Fruit fly (Drosophila melanogaster) whole organism, embryonic: ENCODE results near the gene CG31636.

ENCODE experiments used
- Awh ChIP-seq: fragments of 200-800 bp; sonication (Bioruptor generic); IDR thresholded peaks from 2 replicates; pipeline ENCODE4, ENCODE4 v1.3.6; 2022; ENCODE audit warnings: missing biosample characterization, missing genetic modification characterization
- Bteb2 ChIP-seq: fragments of 200-800 bp; sonication (Bioruptor generic); optimal IDR thresholded peaks from 2 replicates; lab custom pipeline; 2016; ENCODE audit warnings: missing biosample characterization, missing genetic modification characterization
- CG11723 ChIP-seq: fragments of 200-800 bp; sonication (Bioruptor generic); optimal IDR thresholded peaks from 2 replicates; lab custom pipeline; 2017; ENCODE audit warnings: missing biosample characterization, mild to moderate bottlenecking, missing genetic modification characterization
- CG12071 ChIP-seq: fragments of 200-800 bp; sonication (Bioruptor generic); optimal IDR thresholded peaks from 3 replicates; lab custom pipeline; 2018; ENCODE audit warnings: missing biosample characterization, mild to moderate bottlenecking, missing genetic modification characterization
- CG12744 ChIP-seq: fragments of 200-800 bp; sonication (Bioruptor generic); optimal IDR thresholded peaks from 2 replicates; lab custom pipeline; 2016; ENCODE audit warnings: missing biosample characterization, missing genetic modification characterization
- CG12769 ChIP-seq: fragments of 200-800 bp; sonication (Bioruptor generic); optimal IDR thresholded peaks from 2 replicates; lab custom pipeline; 2019; ENCODE audit warnings: missing biosample characterization, mild to moderate bottlenecking, missing genetic modification characterization, moderate library complexity
- CG13775 ChIP-seq: fragments of 200-800 bp; sonication (Bioruptor generic); optimal IDR thresholded peaks from 3 replicates; lab custom pipeline; 2017; ENCODE audit warnings: missing biosample characterization, mild to moderate bottlenecking, missing genetic modification characterization
- CG14860 ChIP-seq: fragments of 200-800 bp; sonication (Bioruptor generic); IDR thresholded peaks from 3 replicates; pipeline ENCODE4 v1.3.6; 2022; ENCODE audit warnings: missing biosample characterization, missing genetic modification characterization; ENCODE audit not compliant: partially characterized antibody
- CG15073 ChIP-seq: fragments of 200-800 bp; sonication (Bioruptor generic); optimal IDR thresholded peaks from 2 replicates; lab custom pipeline; 2016; ENCODE audit warnings: missing biosample characterization, missing genetic modification characterization
- CG16863 ChIP-seq: fragments of 200-800 bp; sonication (Bioruptor generic); optimal IDR thresholded peaks from 3 replicates; lab custom pipeline; 2016; ENCODE audit warnings: missing biosample characterization, missing genetic modification characterization
- CG18476 ChIP-seq: fragments of 200-800 bp; sonication (Bioruptor generic); optimal IDR thresholded peaks from 2 replicates; lab custom pipeline; 2016; ENCODE audit warnings: missing biosample characterization, mild to moderate bottlenecking, missing genetic modification characterization
- CG34224 ChIP-seq: fragments of 200-800 bp; sonication (Bioruptor generic); IDR thresholded peaks from 3 replicates; pipeline ENCODE4 v1.3.6; 2022; ENCODE audit warnings: missing biosample characterization, missing genetic modification characterization; ENCODE audit not compliant: partially characterized antibody
- CG34422 ChIP-seq: fragments of 200-800 bp; sonication (Bioruptor generic); IDR thresholded peaks from 3 replicates; pipeline ENCODE4 v1.3.6; 2022; ENCODE audit warnings: missing biosample characterization, missing genetic modification characterization
- CG3838 ChIP-seq: fragments of 200-800 bp; sonication (Bioruptor generic); optimal IDR thresholded peaks from 3 replicates; lab custom pipeline; 2016; ENCODE audit warnings: missing biosample characterization, missing genetic modification characterization
- CG4820 ChIP-seq: fragments of 200-800 bp; sonication (Bioruptor generic); optimal IDR thresholded peaks from 3 replicates; lab custom pipeline; 2016; ENCODE audit warnings: missing biosample characterization, missing genetic modification characterization
- CG5953 ChIP-seq: fragments of 200-800 bp; sonication (Bioruptor generic); IDR thresholded peaks from 2 replicates; pipeline ENCODE4 v1.3.6; 2022; ENCODE audit warnings: missing biosample characterization, missing genetic modification characterization
- CG6175 ChIP-seq: fragments of 200-800 bp; sonication (Bioruptor generic); IDR thresholded peaks from 3 replicates; pipeline ENCODE4 v1.3.6; 2022; ENCODE audit warnings: missing biosample characterization, missing genetic modification characterization
- CG7745 ChIP-seq: fragments of 200-800 bp; sonication (Bioruptor generic); optimal IDR thresholded peaks from 2 replicates; lab custom pipeline; 2018; ENCODE audit warnings: missing biosample characterization, mild to moderate bottlenecking, missing genetic modification characterization, moderate library complexity
- E2f2 ChIP-seq: fragments of 200-800 bp; sonication (Bioruptor generic); IDR thresholded peaks from 2 replicates; pipeline ENCODE4 v1.3.6; 2022; ENCODE audit warnings: missing biosample characterization, missing genetic modification characterization
- Fer3 ChIP-seq: fragments of 200-800 bp; sonication (Bioruptor generic); optimal IDR thresholded peaks from 2 replicates; lab custom pipeline; 2018; ENCODE audit warnings: missing biosample characterization, mild to moderate bottlenecking, missing genetic modification characterization, moderate library complexity
- HLH3B ChIP-seq: fragments of 200-800 bp; sonication (Bioruptor generic); IDR thresholded peaks from 2 replicates; pipeline ENCODE4 v1.3.6; 2022; ENCODE audit warnings: missing biosample characterization, missing genetic modification characterization
- HmgZ ChIP-seq: fragments of 200-800 bp; sonication (Bioruptor generic); optimal IDR thresholded peaks from 2 replicates; lab custom pipeline; 2018; ENCODE audit warnings: missing biosample characterization, mild to moderate bottlenecking, missing genetic modification characterization
- Lpt ChIP-seq: fragments of >200 bp; optimal IDR thresholded peaks from 2 replicates; lab custom pipeline; 2018; ENCODE audit warnings: missing biosample characterization, missing genetic modification characterization
- MTF-1 ChIP-seq: fragments of 200-800 bp; sonication (Bioruptor generic); optimal IDR thresholded peaks from 2 replicates; lab custom pipeline; 2018; ENCODE audit warnings: missing biosample characterization, mild to moderate bottlenecking, missing genetic modification characterization, borderline replicate concordance
- Six4 ChIP-seq: fragments of 200-800 bp; sonication (Bioruptor generic); optimal IDR thresholded peaks from 2 replicates; lab custom pipeline; 2016; ENCODE audit warnings: missing biosample characterization, missing genetic modification characterization
- Sox100B ChIP-seq: fragments of 200-800 bp; sonication (Bioruptor generic); optimal IDR thresholded peaks from 3 replicates; lab custom pipeline; 2018; ENCODE audit warnings: missing biosample characterization, mild to moderate bottlenecking, missing genetic modification characterization
- Ssrp ChIP-seq: fragments of 200-800 bp; sonication (Bioruptor generic); optimal IDR thresholded peaks from 2 replicates; lab custom pipeline; 2018; ENCODE audit warnings: missing biosample characterization, mild to moderate bottlenecking, missing genetic modification characterization, moderate library complexity
- emc ChIP-seq: fragments of 200-800 bp; sonication (Bioruptor generic); optimal IDR thresholded peaks from 2 replicates; lab custom pipeline; 2016; ENCODE audit warnings: missing biosample characterization, missing genetic modification characterization
- ftz-f1 ChIP-seq: fragments of 200-800 bp; sonication (Bioruptor generic); optimal IDR thresholded peaks from 2 replicates; lab custom pipeline; 2016; ENCODE audit warnings: missing biosample characterization, missing genetic modification characterization
- gt ChIP-seq: fragments of 200-800 bp; sonication (Bioruptor generic); IDR thresholded peaks from 2 replicates; pipeline ENCODE4 v1.3.6; 2022; ENCODE audit warnings: missing biosample characterization, missing genetic modification characterization
- hbn ChIP-seq: fragments of 200-800 bp; sonication (Bioruptor generic); IDR thresholded peaks from 2 replicates; pipeline ENCODE4 v1.3.6; 2022; ENCODE audit warnings: missing biosample characterization, missing genetic modification characterization; ENCODE audit not compliant: partially characterized antibody
- hkb ChIP-seq, 2 experiments: fragments of 200-800 bp in 1 of 2; fragments of >200 bp in 1 of 2; sonication (Bioruptor generic) in 1 of 2; IDR thresholded peaks in 1 of 2; optimal IDR thresholded peaks in 1 of 2; 2 replicates each; pipeline versions ENCODE4 v1.3.6 to Lab custom; 2017 to 2022; ENCODE audit warnings: missing biosample characterization in 1 of 2, missing genetic modification characterization in 1 of 2
- lola ChIP-seq, 3 experiments: fragments of >200 bp in 2 of 3; fragments of 200-800 bp in 1 of 3; sonication (Bioruptor generic) in 1 of 3; optimal IDR thresholded peaks; 2 replicates each; lab custom pipeline; 2017 to 2019; ENCODE audit warnings: missing biosample characterization in 3 of 3, missing genetic modification characterization in 3 of 3, mild to moderate bottlenecking in 1 of 3, moderate library complexity in 1 of 3
- pros ChIP-seq: fragments of 200-800 bp; sonication (Bioruptor generic); optimal IDR thresholded peaks from 3 replicates; lab custom pipeline; 2019; ENCODE audit warnings: missing biosample characterization, mild to moderate bottlenecking, missing genetic modification characterization, moderate library complexity
- seq ChIP-seq: fragments of 200-800 bp; sonication (Bioruptor generic); IDR thresholded peaks from 2 replicates; pipeline ENCODE4 v1.3.6; 2022; ENCODE audit warnings: missing biosample characterization, missing genetic modification characterization
- shn ChIP-seq: fragments of 200-800 bp; sonication (Bioruptor generic); optimal IDR thresholded peaks from 3 replicates; lab custom pipeline; 2016; ENCODE audit warnings: missing biosample characterization, missing genetic modification characterization
- sima ChIP-seq: fragments of 200-800 bp; sonication (Bioruptor generic); optimal IDR thresholded peaks from 2 replicates; lab custom pipeline; 2016; ENCODE audit warnings: missing biosample characterization, missing genetic modification characterization
- sisA ChIP-seq: fragments of 200-800 bp; sonication (Bioruptor generic); IDR thresholded peaks from 2 replicates; pipeline ENCODE4 v1.3.6; 2022; ENCODE audit warnings: missing biosample characterization, missing genetic modification characterization
- slou ChIP-seq: fragments of 200-800 bp; sonication (Bioruptor generic); optimal IDR thresholded peaks from 3 replicates; lab custom pipeline; 2016; ENCODE audit warnings: missing biosample characterization, missing genetic modification characterization
- stwl ChIP-seq: fragments of 200-800 bp; sonication (Bioruptor generic); optimal IDR thresholded peaks from 3 replicates; lab custom pipeline; 2018; ENCODE audit warnings: missing biosample characterization, mild to moderate bottlenecking, missing genetic modification characterization, moderate library complexity
- toy ChIP-seq: fragments of 200-800 bp; sonication (Bioruptor generic); IDR thresholded peaks from 2 replicates; pipeline ENCODE4 v1.3.6; 2022; ENCODE audit warnings: missing biosample characterization, missing genetic modification characterization
- trem ChIP-seq: fragments of 200-800 bp; optimal IDR thresholded peaks from 3 replicates; lab custom pipeline; 2019; ENCODE audit warnings: missing biosample characterization, mild to moderate bottlenecking, missing genetic modification characterization, moderate library complexity
- trh ChIP-seq: fragments of 200-800 bp; sonication (Bioruptor generic); optimal IDR thresholded peaks from 2 replicates; lab custom pipeline; 2016; ENCODE audit warnings: missing biosample characterization, missing genetic modification characterization
- tx ChIP-seq: fragments of 200-800 bp; sonication (Bioruptor generic); optimal IDR thresholded peaks from 2 replicates; lab custom pipeline; 2016; ENCODE audit warnings: missing biosample characterization, missing genetic modification characterization
- unc-4 ChIP-seq: fragments of 200-800 bp; sonication (Bioruptor generic); IDR thresholded peaks from 2 replicates; pipeline ENCODE4 v1.3.6; 2022; ENCODE audit warnings: missing biosample characterization, missing genetic modification characterization; ENCODE audit not compliant: partially characterized antibody
- unpg ChIP-seq: fragments of 200-800 bp; sonication (Bioruptor generic); optimal IDR thresholded peaks from 3 replicates; lab custom pipeline; 2018; ENCODE audit warnings: missing biosample characterization, mild to moderate bottlenecking, missing genetic modification characterization, moderate library complexity
- usp ChIP-seq: fragments of >200 bp; optimal IDR thresholded peaks from 2 replicates; lab custom pipeline; 2017; ENCODE audit warnings: missing biosample characterization, missing genetic modification characterization
- vfl ChIP-seq: fragments of 200-800 bp; sonication (Bioruptor generic); optimal IDR thresholded peaks from 2 replicates; lab custom pipeline; 2016; ENCODE audit warnings: missing biosample characterization, missing genetic modification characterization
- zf30C ChIP-seq: fragments of 200-800 bp; sonication (Bioruptor generic); optimal IDR thresholded peaks from 3 replicates; lab custom pipeline; 2018; ENCODE audit warnings: missing biosample characterization, mild to moderate bottlenecking, missing genetic modification characterization

The CG31636 gene

DNA sequence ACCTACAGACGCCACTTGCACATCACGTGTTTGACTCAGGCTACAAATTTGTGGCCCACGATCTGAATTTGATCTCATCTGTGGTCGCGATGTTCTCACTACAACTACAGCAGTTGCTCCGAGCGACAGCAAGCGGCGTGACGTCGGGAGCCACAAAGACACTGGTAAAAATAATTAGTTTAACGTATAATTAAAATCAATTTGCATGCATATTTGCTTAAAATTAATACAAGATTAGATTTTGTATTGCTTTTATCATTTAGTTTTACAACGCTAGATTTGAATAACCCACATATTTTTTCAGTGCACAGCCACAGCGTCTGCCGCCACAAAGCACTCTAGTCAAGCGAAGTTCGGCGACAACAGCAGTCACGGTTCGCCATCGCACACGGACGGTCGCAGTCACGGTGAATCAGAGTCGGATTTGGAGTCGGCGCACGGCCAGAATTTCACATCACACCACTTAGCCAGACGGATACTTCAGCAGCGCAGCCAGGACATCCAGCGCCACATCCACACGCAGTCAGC lies 45.4 kb downstream of the CG31636 start (continued):
- peak; percentile 100 for TF ChIP-seq HLH3B (GFP tag; lab: Robert Waterston, UW)
- TF ChIP-seq CG5953, result peak; percentile 100
- peak; percentile 33; the same call in 2 of the 3 replicates for TF ChIP-seq CG34224 (GFP tag; lab: Robert Waterston, UW)
- peak; percentile 100 for TF ChIP-seq shn
- peak; percentile 100 for TF ChIP-seq CG3838 (GFP tag; lab: Kevin White, UChicago)
- TF ChIP-seq toy (GFP tag; lab: Robert Waterston, UW), result peak; percentile 100
- TF ChIP-seq tx (GFP tag; lab: Kevin White, UChicago), result peak; percentile 100
- peak; percentile 100 for TF ChIP-seq Fer3 (tag; lab: Kevin White, UChicago)
- TF ChIP-seq unpg, result peak; percentile 100
- peak; percentile 99 for TF ChIP-seq E2f2 (GFP tag; lab: Robert Waterston, UW)
- TF ChIP-seq Bteb2 (GFP tag; lab: Kevin White, UChicago), result peak; percentile 100
- TF ChIP-seq MTF-1, result peak; percentile 100
- no peak for TF ChIP-seq hbn (GFP tag; lab: Robert Waterston, UW)
- peak; percentile 100 for TF ChIP-seq zf30C
- TF ChIP-seq hkb (optimal IDR thresholded peaks at IDR 0.05; lab: Kevin White, UChicago), result no peak
- TF ChIP-seq hkb (GFP tag; IDR thresholded peaks at IDR 0.05; lab: Robert Waterston, UW), result peak; percentile 100
- TF ChIP-seq slou, result peak; percentile 100
- peak; percentile 99 for TF ChIP-seq ftz-f1
- peak; percentile 100 for TF ChIP-seq CG12744 (GFP tag; lab: Kevin White, UChicago)
- peak; percentile 100 for TF ChIP-seq CG16863 (GFP tag; lab: Kevin White, UChicago)
- TF ChIP-seq CG12071 (GFP tag; lab: Kevin White, UChicago), result peak; percentile 100
- TF ChIP-seq stwl (tag; lab: Kevin White, UChicago), result peak; percentile 96
- TF ChIP-seq gt (GFP tag; lab: Robert Waterston, UW), result peak; percentile 100
- peak; percentile 100 for TF ChIP-seq CG13775
- TF ChIP-seq trh (GFP tag; lab: Kevin White, UChicago), result peak; percentile 100
- peak; percentile 100 for TF ChIP-seq vfl (GFP tag; lab: Kevin White, UChicago)
- TF ChIP-seq sisA (GFP tag; lab: Robert Waterston, UW), result peak; percentile 100
- TF ChIP-seq HmgZ, result peak; percentile 100
- peak; percentile 100 for TF ChIP-seq CG18476 (GFP tag; lab: Kevin White, UChicago)
- no peak for TF ChIP-seq usp (GFP tag; lab: Kevin White, UChicago)
- TF ChIP-seq trem, result peak; percentile 98
- TF ChIP-seq CG34422, result peak; percentile 100
- peak; percentile 95 for TF ChIP-seq pros (GFP tag; lab: Kevin White, UChicago)
- peak; percentile 100 for TF ChIP-seq Ssrp (tag; lab: Kevin White, UChicago)
- TF ChIP-seq sima, result peak; percentile 100
- TF ChIP-seq CG11723, result peak; percentile 100
- peak; percentile 100 for TF ChIP-seq CG6175 (GFP tag; lab: Robert Waterston, UW)
- TF ChIP-seq Lpt (GFP tag; lab: Kevin White, UChicago), result no peak
- peak; percentile 100 for TF ChIP-seq Awh (GFP tag; lab: Robert Waterston, UW)
- peak; percentile 100 for TF ChIP-seq Six4 (GFP tag; lab: Kevin White, UChicago)
- peak; percentile 100 for TF ChIP-seq emc (GFP tag; lab: Kevin White, UChicago)
- TF ChIP-seq lola (GFP tag; optimal IDR thresholded peaks at IDR 0.05; lab: Kevin White, UChicago), result peak in 1 of 3 experiments; percentile 100
- TF ChIP-seq CG14860 (GFP tag; lab: Robert Waterston, UW), result 0 out of 3 replicates have a peak, but pooled peaks have one; percentile 17
- TF ChIP-seq Sox100B (GFP tag; lab: Kevin White, UChicago), result peak; percentile 100
- peak; percentile 94 for TF ChIP-seq CG7745 (tag; lab: Kevin White, UChicago)
- TF ChIP-seq seq (GFP tag; lab: Robert Waterston, UW), result peak; percentile 100
- TF ChIP-seq CG4820 (GFP tag; lab: Kevin White, UChicago), result peak; percentile 100
- TF ChIP-seq CG12769 (tag; lab: Kevin White, UChicago), result peak; percentile 100
- 0 out of 2 replicates have a peak, but pooled peaks have one; percentile 33 for TF ChIP-seq unc-4
- peak; percentile 95 for TF ChIP-seq CG15073 (GFP tag; lab: Kevin White, UChicago)
